Worm (Caenorhabditis elegans): ENCODE results near the gene gst-39.

gst-39 gene

DNA sequence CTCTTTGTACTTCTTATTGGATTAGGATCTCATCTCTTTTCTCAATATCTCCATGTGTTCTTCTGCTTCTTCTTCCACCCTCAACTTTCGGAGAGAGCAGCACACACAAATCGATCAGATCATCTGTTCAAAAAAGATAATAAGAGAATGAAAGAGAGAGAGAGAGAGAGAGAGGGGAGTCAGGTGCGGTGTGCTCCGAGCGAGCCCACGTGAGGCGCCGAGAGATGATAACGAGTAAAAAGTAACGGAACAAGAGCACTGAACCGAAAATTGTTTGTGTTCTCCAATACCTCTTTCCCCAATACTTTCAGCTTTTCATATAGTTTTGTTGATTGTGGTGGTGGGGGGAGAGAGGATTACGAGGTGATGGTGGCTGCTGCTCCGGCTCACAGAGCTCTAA, 22.2 kb upstream of the gst-39 start:
- TF ChIP-seq tbx-2 (tag; optimal IDR thresholded peaks at IDR 0.05) (no peak), ceh-18 (tag; optimal IDR thresholded peaks at IDR 0.05) (peak; percentile 63), hlh-30 (tag; optimal IDR thresholded peaks at IDR 0.05; ENCODE audit: insufficient read depth) (peak; percentile 36)

DNA sequence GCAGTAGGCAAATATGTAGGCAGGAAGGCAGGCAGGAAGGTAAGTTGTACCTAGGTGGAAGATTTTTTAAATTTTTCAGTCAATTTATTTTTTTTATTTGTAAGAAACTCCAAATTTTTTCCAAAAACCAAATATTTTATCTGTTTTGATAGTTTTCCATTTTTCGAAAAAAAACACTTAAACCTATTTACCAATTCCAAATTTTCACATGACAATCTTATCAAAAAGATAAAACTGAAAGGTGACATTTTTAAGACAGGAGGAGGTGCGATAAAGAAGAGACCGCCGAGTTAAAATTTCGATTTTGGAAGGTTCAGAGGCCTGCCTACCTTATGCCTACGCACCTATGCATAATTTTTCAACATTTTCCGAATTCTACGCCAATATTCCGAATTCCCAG, 19.3 kb upstream of the gst-39 start:
- TF ChIP-seq ttx-3 (tag; optimal IDR thresholded peaks at IDR 0.05) (no peak), ztf-16 (tag; optimal IDR thresholded peaks at IDR 0.05) (no peak), ceh-6 (GFP tag; optimal IDR thresholded peaks at IDR 0.05) (no peak), ceh-14 (tag; optimal IDR thresholded peaks at IDR 0.05) (no peak), ceh-22 (tag; optimal IDR thresholded peaks at IDR 0.05) (no peak), C08G9.2 (tag; optimal IDR thresholded peaks at IDR 0.05) (no peak), ceh-31 (tag; optimal IDR thresholded peaks at IDR 0.05) (no peak), unc-86 (tag; optimal IDR thresholded peaks at IDR 0.05) (no peak), mec-3 (tag; optimal IDR thresholded peaks at IDR 0.05; ENCODE audit: borderline replicate concordance) (no peak), elt-4 (tag; optimal IDR thresholded peaks at IDR 0.05) (no peak), hlh-8 (tag; optimal IDR thresholded peaks at IDR 0.05) (no peak), pax-1 (tag; optimal IDR thresholded peaks at IDR 0.05) (no peak), C38D4.7 (GFP tag; optimal IDR thresholded peaks at IDR 0.05) (no peak), hlh-13 (GFP tag; optimal IDR thresholded peaks at IDR 0.05) (no peak)

DNA sequence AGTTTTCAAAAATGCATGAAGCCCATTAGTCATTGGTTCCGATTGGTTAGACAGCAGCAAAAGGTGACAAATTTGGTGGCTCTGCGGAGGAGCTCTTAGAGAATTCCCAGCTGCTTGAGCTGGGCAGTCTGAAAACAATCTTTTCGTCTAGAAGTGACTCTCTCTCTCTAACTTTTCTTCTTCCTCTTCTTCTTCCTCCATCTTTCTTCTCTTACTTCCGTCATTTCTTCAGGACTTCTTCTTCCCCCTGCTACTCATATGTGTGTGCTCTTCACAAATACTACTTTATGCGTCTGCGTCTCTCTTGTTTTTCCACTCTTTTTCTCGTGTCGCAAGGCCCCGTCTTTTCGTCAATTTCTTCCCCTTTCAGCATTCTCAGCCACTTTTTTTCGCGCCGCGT, 18.2 kb upstream of the gst-39 start:
- TF ChIP-seq K09A11.1 (tag; optimal IDR thresholded peaks at IDR 0.05; ENCODE audit: insufficient read depth): no peak
- no peak for TF ChIP-seq pros-1 (tag; optimal IDR thresholded peaks at IDR 0.05)
- TF ChIP-seq odd-2 (tag; optimal IDR thresholded peaks at IDR 0.05): no peak
- TF ChIP-seq nhr-232 (tag; optimal IDR thresholded peaks at IDR 0.05): no peak
- no peak for TF ChIP-seq tbx-7 (tag; optimal IDR thresholded peaks at IDR 0.05)
- no peak for TF ChIP-seq ama-1 (optimal IDR thresholded peaks at IDR 0.05)
- TF ChIP-seq C08G9.2 (tag; optimal IDR thresholded peaks at IDR 0.05): no peak
- TF ChIP-seq dmd-4 (tag; optimal IDR thresholded peaks at IDR 0.05; ENCODE audit: borderline replicate concordance): no peak
- TF ChIP-seq nfya-1 (tag; optimal IDR thresholded peaks at IDR 0.05): peak; percentile 6
- TF ChIP-seq ceh-18 (tag; optimal IDR thresholded peaks at IDR 0.05): no peak
- TF ChIP-seq unc-42 (tag; optimal IDR thresholded peaks at IDR 0.05): peak; percentile 60
- no peak for TF ChIP-seq fkh-6 (tag; optimal IDR thresholded peaks at IDR 0.05)
- no peak for TF ChIP-seq Y22D7AL.16 (tag; optimal IDR thresholded peaks at IDR 0.05)
- TF ChIP-seq nhr-11 (tag; optimal IDR thresholded peaks at IDR 0.05): no peak
- TF ChIP-seq fkh-10 (GFP tag; optimal IDR thresholded peaks at IDR 0.05): no peak
- TF ChIP-seq ceh-24 (tag; optimal IDR thresholded peaks at IDR 0.05): no peak
- no peak for TF ChIP-seq unc-55 (GFP tag; optimal IDR thresholded peaks at IDR 0.05)
- TF ChIP-seq ceh-31 (tag; optimal IDR thresholded peaks at IDR 0.05): peak; percentile 15
- no peak for TF ChIP-seq gmeb-2 (tag; optimal IDR thresholded peaks at IDR 0.05)

DNA sequence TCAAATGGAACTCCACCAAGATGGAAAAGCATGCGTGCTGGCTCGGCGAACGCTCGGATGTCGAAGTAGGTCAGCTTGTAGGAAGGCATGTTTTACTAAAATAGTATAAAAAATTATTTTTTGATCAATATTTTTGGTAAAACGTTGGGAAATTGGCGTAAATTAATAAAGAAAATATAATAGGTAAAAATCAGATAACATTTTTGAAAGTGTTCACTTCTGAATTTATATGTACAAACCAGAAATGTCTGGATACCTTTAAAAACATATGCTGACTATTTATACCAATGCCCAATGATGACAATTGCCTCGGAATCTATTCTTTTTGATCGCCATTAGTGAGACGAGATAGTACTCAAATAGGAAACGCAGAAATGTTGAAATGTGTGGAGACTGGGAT, 13.6 kb upstream of the gst-39 start, which contains the start of gene gst-35:
gst-35 (minus strand) TSS at position 101 of the 400 bp plus-strand sequence.
- no peak for TF ChIP-seq elt-2 (tag; optimal IDR thresholded peaks at IDR 0.05)
- no peak for TF ChIP-seq ceh-2 (tag; optimal IDR thresholded peaks at IDR 0.05)
- TF ChIP-seq hlh-8 (tag; optimal IDR thresholded peaks at IDR 0.05): no peak
- TF ChIP-seq ceh-24 (tag; optimal IDR thresholded peaks at IDR 0.05): no peak
- TF ChIP-seq C08G9.2 (tag; optimal IDR thresholded peaks at IDR 0.05): no peak
- TF ChIP-seq hlh-6 (tag; optimal IDR thresholded peaks at IDR 0.05): no peak
- no peak for TF ChIP-seq F13H6.1 (tag; optimal IDR thresholded peaks at IDR 0.05)
- no peak for TF ChIP-seq ref-2 (tag; optimal IDR thresholded peaks at IDR 0.05)
- no peak for TF ChIP-seq zip-5 (tag; optimal IDR thresholded peaks at IDR 0.05)
- no peak for TF ChIP-seq pros-1 (tag; optimal IDR thresholded peaks at IDR 0.05)
- no peak for TF ChIP-seq ceh-34 (tag; optimal IDR thresholded peaks at IDR 0.05)
- TF ChIP-seq syd-9 (tag; optimal IDR thresholded peaks at IDR 0.05): no peak
- TF ChIP-seq odd-2 (tag; optimal IDR thresholded peaks at IDR 0.05): no peak
- TF ChIP-seq ceh-48 (tag; optimal IDR thresholded peaks at IDR 0.05): no peak
